Fruit fly (Drosophila melanogaster): ENCODE results near the gene Nt5a.

Gene Nt5a

dm6 chr3L:1307005-1307632 lies at the start of gene Nt5a, which contains the start of gene Ctr9:
TSS of gene Nt5a (minus strand) at chr3L:1307418.
TSS of gene Ctr9 (plus strand) at chr3L:1307224.
- TF ChIP-seq Elba2 (GFP tag; optimal IDR thresholded peaks at IDR 0.05) (no peak), bowl (GFP tag; IDR thresholded peaks at IDR 0.05) (no peak), B-H2 (GFP tag; optimal IDR thresholded peaks at IDR 0.05) (peak; percentile 87), knrl (GFP tag; IDR thresholded peaks at IDR 0.05; ENCODE audit: partially characterized antibody) (peak; percentile 75), Eip74EF (GFP tag; optimal IDR thresholded peaks at IDR 0.05) (peak in 1 of 2 experiments; percentile 47), CG7987 (GFP tag; optimal IDR thresholded peaks at IDR 0.05) (peak; percentile 42), C15 (GFP tag; IDR thresholded peaks at IDR 0.05) (0 out of 3 replicates have a peak, but pooled peaks have one; percentile 27), tup (GFP tag; optimal IDR thresholded peaks at IDR 0.05) (no peak), dati (GFP tag; IDR thresholded peaks at IDR 0.05) (no peak), CG14014 (GFP tag; IDR thresholded peaks at IDR 0.05) (no peak), Bdp1 (GFP tag; optimal IDR thresholded peaks at IDR 0.05) (no peak), onecut (GFP tag; IDR thresholded peaks at IDR 0.05) (no peak), fu2 (GFP tag; optimal IDR thresholded peaks at IDR 0.05) (peak; percentile 60), D19B (GFP tag; optimal IDR thresholded peaks at IDR 0.05) (no peak), CG10979 (tag; optimal IDR thresholded peaks at IDR 0.05) (peak; percentile 13), gro (GFP tag; optimal IDR thresholded peaks at IDR 0.05) (peak; percentile 87), Dek (tag; optimal IDR thresholded peaks at IDR 0.05) (no peak), CG17612 (GFP tag; IDR thresholded peaks at IDR 0.05) (peak; percentile 47; the same call in 1 of the 2 replicates), gcm2 (GFP tag; optimal IDR thresholded peaks at IDR 0.05) (peak; percentile 51), grn (GFP tag; optimal IDR thresholded peaks at IDR 0.05) (peak; percentile 41), az2 (GFP tag; optimal IDR thresholded peaks at IDR 0.05) (peak; percentile 31), Rx (GFP tag; IDR thresholded peaks at IDR 0.05) (no peak), aop (GFP tag; IDR thresholded peaks at IDR 0.05) (no peak), CG7745 (tag; optimal IDR thresholded peaks at IDR 0.05) (no peak), CG7963 (GFP tag; IDR thresholded peaks at IDR 0.05; ENCODE audit: partially characterized antibody) (peak; percentile 54; the same call in 2 of the 3 replicates), Fer1 (GFP tag; optimal IDR thresholded peaks at IDR 0.05) (peak; percentile 52), CG33557 (GFP tag; optimal IDR thresholded peaks at IDR 0.05) (peak; percentile 19), Xbp1 (GFP tag; optimal IDR thresholded peaks at IDR 0.05) (peak; percentile 65), CG13775 (GFP tag; optimal IDR thresholded peaks at IDR 0.05) (peak; percentile 61), caup (GFP tag; optimal IDR thresholded peaks at IDR 0.05; ENCODE audit: severe bottlenecking) (peak; percentile 63), sug (tag; optimal IDR thresholded peaks at IDR 0.05) (peak; percentile 75), CG3838 (GFP tag; optimal IDR thresholded peaks at IDR 0.05) (no peak), CG15479 (GFP tag; optimal IDR thresholded peaks at IDR 0.05) (peak; percentile 63), CG17328 (GFP tag; IDR thresholded peaks at IDR 0.05) (0 out of 2 replicates have a peak, but pooled peaks have one; percentile 6), CG8359 (GFP tag; optimal IDR thresholded peaks at IDR 0.05; ENCODE audit: borderline replicate concordance) (no peak), wek (GFP tag; optimal IDR thresholded peaks at IDR 0.05) (no peak), tio (GFP tag; optimal IDR thresholded peaks at IDR 0.05) (no peak), MESR4 (GFP tag; optimal IDR thresholded peaks at IDR 0.05) (peak; percentile 84), hkb (optimal IDR thresholded peaks at IDR 0.05) (peak; percentile 24), hkb (GFP tag; IDR thresholded peaks at IDR 0.05) (peak; percentile 36; the same call in 1 of the 2 replicates), CkIIα-i1 (GFP tag; IDR thresholded peaks at IDR 0.05) (no peak), crc (GFP tag; optimal IDR thresholded peaks at IDR 0.05) (no peak), phol (tag; optimal IDR thresholded peaks at IDR 0.05) (peak; percentile 47), sisA (GFP tag; IDR thresholded peaks at IDR 0.05) (peak; percentile 32), Side (GFP tag; optimal IDR thresholded peaks at IDR 0.05) (peak; percentile 49), CG15269 (tag; optimal IDR thresholded peaks at IDR 0.05) (no peak), CHES-1-like (GFP tag; optimal IDR thresholded peaks at IDR 0.05) (peak; percentile 56), CG18619 (GFP tag; optimal IDR thresholded peaks at IDR 0.05) (no peak), CG15011 (GFP tag; optimal IDR thresholded peaks at IDR 0.05) (no peak), Ets65A (GFP tag) (peak; percentile 90)
